Worm (Caenorhabditis elegans): ENCODE results near the gene wbp-11.

wbp-11 gene

DNA sequence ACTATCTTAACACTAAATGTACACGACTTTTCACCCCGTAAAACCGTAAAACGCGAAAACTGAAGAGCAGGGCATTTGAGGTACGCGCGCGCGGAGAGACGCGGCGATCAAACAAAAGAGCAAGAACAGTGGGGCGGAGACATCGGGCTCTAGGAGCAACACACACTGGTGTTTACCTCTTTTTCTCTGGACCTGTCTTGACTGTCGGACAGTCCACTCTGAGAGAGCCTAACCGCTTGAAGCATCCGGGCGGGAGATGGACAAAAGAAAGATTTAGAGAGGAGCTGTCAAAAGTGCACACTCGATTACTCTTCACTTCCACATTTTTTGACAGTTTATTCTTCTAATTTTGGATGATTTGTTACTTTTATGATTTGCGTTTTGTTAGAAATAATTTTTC lies 36.0 kb upstream of the wbp-11 start:
- TF ChIP-seq aha-1 (tag) (peak; percentile 73), daf-19 (GFP tag; conservative IDR thresholded peaks at IDR 0.05) (no peak), zip-2 (tag; optimal IDR thresholded peaks at IDR 0.05) (no peak), Y75B8A.6 (GFP tag; IDR thresholded peaks at IDR 0.05) (no peak), unc-62 (GFP tag; optimal IDR thresholded peaks at IDR 0.05 in 1 of 2) (peak in 1 of 2 experiments; percentile 76), unc-62 (tag; optimal IDR thresholded peaks at IDR 0.05) (no peak), rbr-2 (tag; optimal IDR thresholded peaks at IDR 0.05) (no peak), unc-130 (GFP tag; optimal IDR thresholded peaks at IDR 0.05) (no peak), ceh-20 (GFP tag; IDR thresholded peaks at IDR 0.05) (no peak)

DNA sequence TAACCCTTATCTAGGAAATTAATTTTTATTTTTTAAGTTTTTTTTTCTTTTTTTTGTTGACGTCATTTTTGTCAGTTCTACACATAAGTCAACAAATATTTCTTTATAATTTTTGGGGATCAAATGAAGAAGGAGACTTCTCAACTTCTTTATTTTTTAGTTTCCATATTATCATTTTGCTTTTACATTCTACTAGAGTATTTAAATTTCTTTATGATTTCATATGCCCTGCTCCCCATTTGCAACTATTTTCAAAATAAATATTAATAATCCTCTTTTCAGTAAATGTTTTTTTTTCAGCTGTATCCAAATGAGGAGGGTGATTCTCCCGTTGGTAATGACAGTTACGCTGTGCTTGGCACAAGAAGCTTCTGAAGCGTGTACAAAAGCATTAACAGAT lies 35.4 kb upstream of the wbp-11 start, which contains the start of gene phg-1:
Gene phg-1, plus strand, starts transcription at position 301 of the 400 bp plus-strand sequence.
- TF ChIP-seq ztf-11 (tag; optimal IDR thresholded peaks at IDR 0.05) (no peak), nhr-10 (tag; optimal IDR thresholded peaks at IDR 0.05) (no peak), dpl-1 (GFP tag; optimal IDR thresholded peaks at IDR 0.05) (no peak), zip-11 (GFP tag; IDR thresholded peaks at IDR 0.05) (no peak), nhr-76 (tag; optimal IDR thresholded peaks at IDR 0.05) (no peak), nhr-48 (tag; optimal IDR thresholded peaks at IDR 0.05) (no peak), lin-29 (GFP tag; IDR thresholded peaks at IDR 0.05) (no peak), zip-2 (tag; optimal IDR thresholded peaks at IDR 0.05) (no peak), T26A8.4 (GFP tag; IDR thresholded peaks at IDR 0.05) (no peak), tra-1 (GFP tag; IDR thresholded peaks at IDR 0.05) (no peak), Y5F2A.4 (GFP tag; optimal IDR thresholded peaks at IDR 0.05) (no peak), ces-1 (GFP tag; optimal IDR thresholded peaks at IDR 0.05) (no peak), daf-12 (tag; optimal IDR thresholded peaks at IDR 0.05) (no peak), dmd-6 (GFP tag; IDR thresholded peaks at IDR 0.05) (no peak), zfp-3 (GFP tag; conservative IDR thresholded peaks at IDR 0.05) (no peak), lir-3 (tag; optimal IDR thresholded peaks at IDR 0.05) (no peak), lin-15B (tag; optimal IDR thresholded peaks at IDR 0.05) (no peak)

DNA sequence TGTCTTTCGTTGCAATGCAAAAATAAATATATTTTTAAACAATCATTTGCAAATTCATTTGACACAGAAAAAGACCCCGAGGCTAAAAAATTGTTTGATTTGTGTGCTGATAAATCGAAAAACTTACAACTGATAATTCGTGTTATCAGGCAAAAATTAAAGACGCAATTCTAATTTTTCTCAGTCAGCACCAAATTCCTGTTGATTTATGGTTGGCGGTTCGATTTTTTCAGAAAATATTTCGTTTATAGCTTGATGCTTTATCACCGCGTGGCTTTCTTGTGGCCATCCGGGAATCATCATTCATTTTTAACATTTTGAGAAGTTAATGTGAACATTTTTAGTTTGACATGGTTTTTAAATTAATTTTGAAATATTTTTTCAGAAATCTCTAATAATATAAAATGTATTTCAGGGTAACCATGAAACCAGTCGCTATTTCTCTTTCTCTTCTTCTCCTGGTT lies 33.5 kb upstream of the wbp-11 start, which contains the start of gene asah-2:
Gene asah-2, plus strand, starts transcription at position 414 of the 464 bp plus-strand sequence.
- peak; percentile 8 for TF ChIP-seq hlh-11 (tag; optimal IDR thresholded peaks at IDR 0.05)
- no peak for TF ChIP-seq hif-1 (tag; optimal IDR thresholded peaks at IDR 0.05)
- peak; percentile 63 for TF ChIP-seq dmd-6 (GFP tag; IDR thresholded peaks at IDR 0.05)
- no peak for TF ChIP-seq nhr-111 (GFP tag; optimal IDR thresholded peaks at IDR 0.05)
- TF ChIP-seq ceh-62 (tag; optimal IDR thresholded peaks at IDR 0.05): no peak
- peak; percentile 41 for TF ChIP-seq nhr-28 (tag; optimal IDR thresholded peaks at IDR 0.05)
- 0 out of 2 replicates have a peak, but pooled peaks have one; percentile 24 for TF ChIP-seq php-3 (GFP tag; IDR thresholded peaks at IDR 0.05)
- no peak for TF ChIP-seq egl-43 (GFP tag; IDR thresholded peaks at IDR 0.05)
- no peak for TF ChIP-seq ceh-82 (tag; optimal IDR thresholded peaks at IDR 0.05)
- peak; percentile 66 for TF ChIP-seq mxl-3 (GFP tag; optimal IDR thresholded peaks at IDR 0.05)
- no peak for TF ChIP-seq cey-2 (tag; optimal IDR thresholded peaks at IDR 0.05; ENCODE audit: borderline replicate concordance, insufficient read depth)
- TF ChIP-seq pqm-1 (tag; optimal IDR thresholded peaks at IDR 0.05): peak; percentile 77

DNA sequence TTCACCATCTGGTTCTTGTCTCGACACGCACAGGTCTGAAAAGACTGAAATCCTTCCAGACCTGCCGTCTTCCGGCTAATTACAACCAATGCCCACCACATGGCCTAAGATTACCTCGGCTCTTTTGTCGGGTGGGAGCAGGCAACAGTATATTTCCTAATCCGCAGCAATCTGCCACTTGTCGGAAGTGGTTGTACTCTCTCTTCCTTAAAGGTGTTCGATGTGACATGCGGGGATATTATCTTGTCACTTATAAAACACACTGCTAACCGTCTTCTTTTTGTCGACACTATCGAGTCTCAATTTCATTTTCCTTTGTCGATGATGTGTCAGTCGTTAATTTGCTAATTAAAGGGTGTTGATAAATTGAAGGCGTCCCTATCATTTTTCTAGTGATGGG lies 28.6 kb upstream of the wbp-11 start, which contains the start of gene F27E5.3:
Gene F27E5.3, minus strand, starts transcription at position 101 of the 400 bp plus-strand sequence.
- TF ChIP-seq unc-62 (GFP tag; optimal IDR thresholded peaks at IDR 0.05 in 1 of 2) (peak in 1 of 2 experiments; percentile 70), unc-62 (tag; optimal IDR thresholded peaks at IDR 0.05) (no peak), lin-15B (tag; optimal IDR thresholded peaks at IDR 0.05) (no peak)

All from whole organism, L4 larva.